Worm (Caenorhabditis elegans) whole organism, dauer: ENCODE measurements around the gene par-2.

Experiments
- unc-62 ChIP-seq: sonication (generic microtip); optimal IDR thresholded peaks from 2 replicates; lab custom pipeline; 2017; ENCODE audit warnings: missing biosample characterization, missing genetic modification reagents, missing genetic modification characterization

The par-2 gene

DNA sequence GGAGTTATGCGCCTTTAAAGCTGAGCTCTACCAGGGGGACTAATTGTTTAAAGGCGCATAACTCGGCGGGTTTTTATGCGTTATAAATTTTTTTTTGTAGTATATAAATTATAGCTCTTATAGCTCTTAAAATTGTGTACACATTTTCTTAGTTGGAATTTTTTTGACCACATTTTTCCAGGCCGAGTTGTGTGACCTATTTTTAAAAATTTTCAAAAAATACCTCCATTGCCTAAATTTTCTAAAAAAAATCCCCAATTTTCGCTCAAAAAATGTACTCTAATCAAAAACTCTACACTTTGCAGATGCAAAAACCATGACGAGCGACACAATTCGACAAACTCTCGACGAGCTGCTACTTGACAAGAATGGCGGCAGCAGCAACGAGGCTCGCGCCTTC, 21.7 kb downstream of the par-2 start, which contains the start of gene exc-6:
Gene exc-6, plus strand, starts transcription at position 301 of the 400 bp plus-strand sequence.
- TF ChIP-seq unc-62 (GFP tag; lab: Kevin White, UChicago), result no peak

DNA sequence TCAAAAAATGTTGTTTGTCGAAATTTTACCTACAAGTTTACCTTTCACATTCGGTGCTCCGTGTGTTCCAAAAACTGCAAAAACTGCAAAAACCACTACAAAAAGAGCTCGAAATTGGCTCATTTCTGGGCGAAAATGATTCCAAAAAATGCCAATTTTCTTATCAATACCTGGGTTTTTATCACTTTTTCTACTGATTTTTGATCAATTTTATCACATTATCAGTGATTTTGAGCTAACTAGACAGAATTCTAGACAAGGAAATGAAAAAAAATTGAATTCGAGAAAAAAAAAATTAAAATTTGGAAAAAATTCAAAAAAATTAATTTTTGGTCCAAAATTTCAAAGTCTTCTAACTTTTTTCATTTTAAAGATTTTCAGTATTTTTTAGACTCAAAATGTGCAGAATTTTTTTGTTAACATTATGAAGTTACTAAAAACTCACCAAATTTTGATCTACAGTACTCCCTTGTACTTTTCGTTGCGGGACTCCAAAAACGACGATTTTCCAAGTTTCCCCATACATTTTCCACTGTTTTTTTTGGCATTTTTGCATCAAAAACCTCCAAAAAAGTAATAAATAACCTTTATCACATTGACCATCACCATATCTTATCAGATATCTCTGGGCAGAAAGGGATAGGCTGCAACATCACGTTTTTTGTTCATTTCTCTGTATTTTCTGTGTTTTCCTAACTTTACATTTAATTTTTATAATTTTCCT, 34.8 kb downstream of the par-2 start, which contains the start of the genes F58B6.1 and acsd-1:
Gene F58B6.1, minus strand, starts transcription at position 133 of the 724 bp plus-strand sequence.
Gene acsd-1, plus strand, starts transcription at position 674 of the 724 bp plus-strand sequence.
- TF ChIP-seq unc-62 (GFP tag; lab: Kevin White, UChicago), result no peak

DNA sequence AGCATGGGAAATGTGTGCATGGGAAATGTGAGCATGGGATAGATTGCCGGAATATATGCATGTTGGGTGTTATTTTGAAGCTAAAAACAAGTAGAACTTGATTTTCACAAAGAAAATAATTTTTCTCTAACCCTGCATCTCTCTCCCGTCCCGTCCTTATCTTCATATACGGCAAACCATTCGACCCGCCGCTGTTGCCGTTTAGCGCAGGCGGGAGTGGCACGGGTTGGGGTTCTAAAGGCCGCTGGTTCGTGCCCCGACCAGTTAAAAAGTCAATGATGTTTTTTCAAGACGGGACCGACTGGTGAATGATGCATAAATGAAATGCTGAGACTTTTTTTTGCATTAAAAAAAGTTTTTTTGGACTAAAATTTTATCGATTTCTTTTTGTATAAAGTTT, 41.0 kb downstream of the par-2 start:
- TF ChIP-seq unc-62 (GFP tag; lab: Kevin White, UChicago), result no peak

DNA sequence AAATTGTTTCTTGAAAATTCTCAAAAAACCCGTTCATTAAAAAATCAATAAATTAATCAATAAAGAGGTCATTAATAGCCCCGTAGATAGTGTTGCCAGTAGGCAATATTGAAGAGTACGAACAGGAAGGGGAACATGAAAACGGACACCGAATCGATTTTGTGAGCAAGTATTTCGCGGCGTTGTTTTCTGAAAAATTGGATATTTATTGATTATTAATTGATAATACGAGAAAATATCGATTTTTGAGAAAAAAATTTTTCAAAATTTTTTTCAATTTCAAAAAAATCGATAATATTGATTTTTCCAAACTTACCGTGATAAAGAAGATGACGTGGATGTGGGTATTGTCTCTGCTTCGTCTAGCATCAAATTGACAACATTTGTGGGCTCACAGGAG, 44.3 kb downstream of the par-2 start:
- TF ChIP-seq unc-62 (GFP tag; lab: Kevin White, UChicago), result no peak

DNA sequence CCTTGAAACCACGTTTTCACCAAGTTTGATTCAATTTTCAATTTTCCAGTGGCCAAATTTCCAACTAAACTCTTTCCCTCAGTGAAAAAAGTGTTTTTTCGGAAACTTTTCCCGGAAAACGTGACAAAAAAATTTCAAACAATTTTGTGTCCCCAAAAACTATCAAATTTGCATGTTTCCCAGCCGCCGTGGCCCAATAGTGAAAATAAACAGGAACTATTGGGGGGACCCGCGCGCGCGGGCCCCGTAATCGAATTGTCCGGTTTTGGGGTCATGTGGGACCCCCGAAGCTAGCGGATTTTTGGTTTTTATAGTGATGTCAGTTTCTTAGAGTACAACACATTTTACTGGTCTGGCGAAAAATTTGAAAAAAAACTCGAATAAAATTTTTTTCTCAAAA, 50.3 kb downstream of the par-2 start:
- TF ChIP-seq unc-62 (GFP tag; lab: Kevin White, UChicago), result no peak

DNA sequence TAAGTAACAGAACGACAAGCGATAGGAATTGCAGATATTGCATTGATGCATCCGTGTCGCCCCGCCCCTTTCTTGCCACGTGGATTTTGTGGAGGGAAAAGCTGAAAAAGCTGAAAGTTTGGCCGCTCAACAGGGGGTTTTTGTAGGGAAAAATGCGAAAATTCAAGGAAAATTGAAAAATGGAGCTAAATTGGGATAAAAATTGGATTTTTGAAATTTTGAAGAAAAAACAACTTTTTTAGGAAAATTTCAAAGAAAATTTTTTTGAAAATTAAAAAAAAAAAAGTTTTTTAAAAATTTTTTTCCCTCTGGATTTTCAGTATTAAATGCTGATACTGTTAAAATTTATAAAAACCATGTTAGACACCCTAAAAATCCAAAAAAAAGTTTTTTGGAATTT, 54.7 kb downstream of the par-2 start, which contains the start of gene lgc-46:
Gene lgc-46, minus strand, starts transcription at position 101 of the 400 bp plus-strand sequence.
- no peak for TF ChIP-seq unc-62 (GFP tag; lab: Kevin White, UChicago)

ce11 chrIII:1136827-1137378, 55.7 kb downstream of the par-2 start:
- no peak for TF ChIP-seq unc-62 (GFP tag; lab: Kevin White, UChicago)

ce11 chrIII:1142798-1143197, 61.6 kb downstream of the par-2 start, which contains the start of gene smr-1:
Gene smr-1 (plus strand): TSS chrIII:1143172.
- TF ChIP-seq unc-62 (GFP tag; lab: Kevin White, UChicago), result no peak
